Worm (Caenorhabditis elegans) whole organism, young adult: ENCODE data around the gene srt-37.

ENCODE experiments used
- Y53F4B.3 ChIP-seq: fragments of 200-800 bp; sonication (Bioruptor generic); IDR thresholded peaks from 2 replicates; pipeline ENCODE4 v1.3.6; 2022; ENCODE audit warnings: missing genetic modification reagents, missing genetic modification characterization, missing compliant biosample characterization
- let-526 ChIP-seq: fragments of 200-800 bp; sonication (Bioruptor generic); IDR thresholded peaks from 2 replicates; pipeline ENCODE4 v1.3.6; 2022; ENCODE audit warnings: missing genetic modification reagents, missing genetic modification characterization, missing compliant biosample characterization

- TF ChIP-seq let-526 (no peak), Y53F4B.3 (GFP tag; lab: Robert Waterston, UW) (no peak)
These were observed 41.1 kb upstream of the srt-37 start, which contains the start of gene R02D1.2 for ce11 chrV:4322706-4323105.
